Fruit fly (Drosophila melanogaster): ENCODE data around the gene Ir94e.

- TF ChIP-seq CG9948 (tag; optimal IDR thresholded peaks at IDR 0.05) (peak; percentile 40), Ets98B (GFP tag; IDR thresholded peaks at IDR 0.05) (peak; percentile 52), CG34367 (tag; optimal IDR thresholded peaks at IDR 0.05) (peak; percentile 15), Pif1A (GFP tag; optimal IDR thresholded peaks at IDR 0.05) (no peak), gl (tag; optimal IDR thresholded peaks at IDR 0.05) (no peak), EcR (GFP tag; optimal IDR thresholded peaks at IDR 0.05) (no peak)
Measured at dm6 chr3R:23355829-23356738, 49.2 kb upstream of the Ir94e start, which contains the start of the genes ATPsynCF6 and Sec13.
